Worm (Caenorhabditis elegans) whole organism, early embryonic: ENCODE measurements around the gene F55G1.6.

ENCODE experiments used
- B0310.2 ChIP-seq: sonication (generic microtip); optimal IDR thresholded peaks from 2 replicates; lab custom pipeline; 2016; ENCODE audit warnings: mild to moderate bottlenecking, missing genetic modification characterization, missing compliant biosample characterization
- F13C5.2 ChIP-seq: sonication (generic microtip); optimal IDR thresholded peaks from 2 replicates; lab custom pipeline; 2017; ENCODE audit warnings: mild to moderate bottlenecking, missing genetic modification characterization, inconsistent platforms, missing compliant biosample characterization
- aly-1 ChIP-seq: sonication (generic microtip); optimal IDR thresholded peaks from 2 replicates; lab custom pipeline; 2016; ENCODE audit warnings: missing genetic modification characterization, missing compliant biosample characterization
- ama-1 ChIP-seq: fragments of 150-350 bp; optimal IDR thresholded peaks from 2 replicates; lab custom pipeline; 2014
- ceh-13 ChIP-seq: fragments of 200-800 bp; sonication (Bioruptor generic); optimal IDR thresholded peaks from 2 replicates; lab custom pipeline; 2018; ENCODE audit warnings: mild to moderate bottlenecking, missing genetic modification characterization, missing compliant biosample characterization
- ceh-36 ChIP-seq: sonication (generic microtip); optimal IDR thresholded peaks from 2 replicates; lab custom pipeline; 2016; ENCODE audit warnings: missing genetic modification characterization, inconsistent platforms, missing compliant biosample characterization
- ets-7 ChIP-seq: sonication (generic microtip); optimal IDR thresholded peaks from 2 replicates; lab custom pipeline; 2016; ENCODE audit warnings: missing genotype, missing genetic modification characterization, missing compliant biosample characterization
- flt-1 ChIP-seq: fragments of 200-800 bp; sonication (Bioruptor generic); IDR thresholded peaks from 2 replicates; pipeline ENCODE4 v1.3.6; 2022; ENCODE audit warnings: missing genetic modification characterization, missing compliant biosample characterization
- hmbx-1 ChIP-seq: sonication (generic microtip); optimal IDR thresholded peaks from 2 replicates; lab custom pipeline; 2016; ENCODE audit warnings: mild to moderate bottlenecking, missing genetic modification characterization, missing compliant biosample characterization
- hmg-4 ChIP-seq: fragments of 200-800 bp; sonication (Bioruptor generic); optimal IDR thresholded peaks from 2 replicates; lab custom pipeline; 2018; ENCODE audit warnings: mild to moderate bottlenecking, missing genetic modification characterization, missing compliant biosample characterization
- hnd-1 ChIP-seq: sonication (generic microtip); optimal IDR thresholded peaks from 2 replicates; lab custom pipeline; 2016; ENCODE audit warnings: missing genetic modification characterization, missing compliant biosample characterization
- pes-1 ChIP-seq: fragments of 200-800 bp; sonication (Bioruptor generic); IDR thresholded peaks from 2 replicates; pipeline ENCODE4 v1.3.6; 2022; ENCODE audit warnings: missing genetic modification reagents, missing genetic modification characterization, missing compliant biosample characterization
- scrt-1 ChIP-seq: fragments of 200-800 bp; sonication (Bioruptor generic); IDR thresholded peaks from 2 replicates; pipeline ENCODE4 v1.3.6; 2022; ENCODE audit warnings: missing genetic modification characterization, missing compliant biosample characterization
- sea-1 ChIP-seq: fragments of 200-800 bp; sonication (Bioruptor generic); conservative IDR thresholded peaks from 2 replicates; pipeline ENCODE4 v1.3.6; 2022; ENCODE audit warnings: missing genetic modification characterization, missing compliant biosample characterization
- tbx-11 ChIP-seq: fragments of 200-800 bp; sonication (Bioruptor generic); IDR thresholded peaks from 2 replicates; pipeline ENCODE4 v1.3.6; 2022; ENCODE audit warnings: missing genetic modification characterization, missing compliant biosample characterization
- tbx-37 ChIP-seq: fragments of 200-800 bp; sonication (Bioruptor generic); conservative IDR thresholded peaks from 2 replicates; pipeline ENCODE4 v1.3.6; 2022; ENCODE audit warnings: missing genetic modification reagents, missing genetic modification characterization, missing compliant biosample characterization
- tra-4 ChIP-seq: sonication (generic microtip); optimal IDR thresholded peaks from 2 replicates; lab custom pipeline; 2017; ENCODE audit warnings: missing genetic modification characterization, missing compliant biosample characterization

The F55G1.6 gene

ce11 chrIV:7473159-7473649, at the start of gene F55G1.6, which contains the start of gene plk-3:
Gene F55G1.6, plus strand, starts transcription at chrIV:7473517.
Gene plk-3, minus strand, starts transcription at chrIV:7473209.
- TF ChIP-seq ama-1 (lab: Kevin White, UChicago), result no peak
- no peak for TF ChIP-seq F13C5.2 (tag; lab: Kevin White, UChicago)
- TF ChIP-seq ets-7 (tag; lab: Kevin White, UChicago), result no peak
- no peak for TF ChIP-seq tra-4 (tag; lab: Kevin White, UChicago)
- TF ChIP-seq tbx-37, result no peak
- no peak for TF ChIP-seq sea-1 (GFP tag; lab: Robert Waterston, UW)
- no peak for TF ChIP-seq ceh-13 (GFP tag; lab: Kevin White, UChicago)
- no peak for TF ChIP-seq hmg-4
- no peak for TF ChIP-seq pes-1 (GFP tag; lab: Robert Waterston, UW)
- no peak for TF ChIP-seq ceh-36
- no peak for TF ChIP-seq tbx-11
- no peak for TF ChIP-seq hmbx-1
- no peak for TF ChIP-seq hnd-1 (tag; lab: Kevin White, UChicago)
- no peak for TF ChIP-seq flt-1
- TF ChIP-seq aly-1 (tag; lab: Kevin White, UChicago), result no peak
- no peak for TF ChIP-seq B0310.2 (tag; lab: Kevin White, UChicago)
- no peak for TF ChIP-seq scrt-1

- TF ChIP-seq ceh-36, result no peak
- no peak for TF ChIP-seq flt-1
- no peak for TF ChIP-seq aly-1 (tag; lab: Kevin White, UChicago)
- no peak for TF ChIP-seq pes-1 (GFP tag; lab: Robert Waterston, UW)
- TF ChIP-seq scrt-1, result no peak
- no peak for TF ChIP-seq F13C5.2 (tag; lab: Kevin White, UChicago)
- no peak for TF ChIP-seq sea-1 (GFP tag; lab: Robert Waterston, UW)
- TF ChIP-seq hmg-4, result no peak
- no peak for TF ChIP-seq B0310.2 (tag; lab: Kevin White, UChicago)
- no peak for TF ChIP-seq ceh-13 (GFP tag; lab: Kevin White, UChicago)
- no peak for TF ChIP-seq tra-4 (tag; lab: Kevin White, UChicago)
- no peak for TF ChIP-seq hmbx-1
- TF ChIP-seq tbx-11, result no peak
- TF ChIP-seq hnd-1 (tag; lab: Kevin White, UChicago), result no peak
- no peak for TF ChIP-seq tbx-37
These were observed 49.1 kb upstream of the F55G1.6 start, which contains the start of gene unc-82 for ce11 chrIV:7424198-7424597. Gene unc-82, plus strand, starts transcription at chrIV:7424498.

DNA sequence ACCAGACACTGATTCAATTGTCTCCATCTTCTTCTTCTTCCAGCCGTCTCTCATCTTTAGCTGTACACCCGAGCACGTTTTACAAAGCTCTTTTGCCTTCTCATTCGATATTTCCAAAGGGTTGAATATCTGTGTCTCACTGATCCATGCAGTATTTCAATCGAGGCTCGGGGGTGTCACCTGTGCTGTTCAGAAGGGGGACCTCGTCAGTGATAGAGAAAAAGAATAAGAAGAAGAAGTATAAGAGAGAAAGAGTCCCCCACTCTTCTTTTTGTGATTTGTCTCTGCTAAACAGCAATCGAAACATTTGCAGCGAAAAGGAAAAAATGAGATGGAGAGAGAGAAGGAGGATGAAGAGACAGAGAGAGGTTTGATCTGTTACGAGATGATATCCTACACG, 47.3 kb upstream of the F55G1.6 start:
- TF ChIP-seq tra-4 (tag; lab: Kevin White, UChicago), result no peak

DNA sequence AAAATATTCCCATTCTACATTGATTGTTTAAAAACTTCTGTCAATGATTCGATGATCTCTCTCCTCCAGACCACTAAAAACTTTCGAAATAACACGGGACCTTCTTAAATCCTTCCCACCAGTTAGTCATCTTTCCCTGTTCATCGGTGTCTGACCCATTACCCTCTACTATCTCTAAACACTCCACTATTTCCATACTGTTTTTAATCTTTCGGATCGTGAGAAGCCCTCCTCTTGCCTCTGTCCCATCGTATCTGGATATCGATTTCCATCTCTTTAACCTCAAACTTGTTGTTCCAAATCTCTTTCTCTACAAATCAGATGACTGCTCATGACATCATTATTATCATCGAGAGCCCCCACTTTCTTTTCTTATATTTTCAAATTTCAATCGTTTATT, 45.0 kb upstream of the F55G1.6 start:
- TF ChIP-seq tbx-37, result no peak
- no peak for TF ChIP-seq ceh-36
- no peak for TF ChIP-seq scrt-1
- no peak for TF ChIP-seq hnd-1 (tag; lab: Kevin White, UChicago)
- no peak for TF ChIP-seq ceh-13 (GFP tag; lab: Kevin White, UChicago)
- no peak for TF ChIP-seq pes-1 (GFP tag; lab: Robert Waterston, UW)
- TF ChIP-seq tbx-11, result no peak
- no peak for TF ChIP-seq sea-1 (GFP tag; lab: Robert Waterston, UW)
- TF ChIP-seq F13C5.2 (tag; lab: Kevin White, UChicago), result no peak
- TF ChIP-seq B0310.2 (tag; lab: Kevin White, UChicago), result no peak
- no peak for TF ChIP-seq aly-1 (tag; lab: Kevin White, UChicago)
- TF ChIP-seq hmg-4, result no peak
- no peak for TF ChIP-seq ets-7 (tag; lab: Kevin White, UChicago)
- no peak for TF ChIP-seq hmbx-1
- no peak for TF ChIP-seq ama-1 (lab: Kevin White, UChicago)
- TF ChIP-seq flt-1, result no peak
- TF ChIP-seq tra-4 (tag; lab: Kevin White, UChicago), result no peak

DNA sequence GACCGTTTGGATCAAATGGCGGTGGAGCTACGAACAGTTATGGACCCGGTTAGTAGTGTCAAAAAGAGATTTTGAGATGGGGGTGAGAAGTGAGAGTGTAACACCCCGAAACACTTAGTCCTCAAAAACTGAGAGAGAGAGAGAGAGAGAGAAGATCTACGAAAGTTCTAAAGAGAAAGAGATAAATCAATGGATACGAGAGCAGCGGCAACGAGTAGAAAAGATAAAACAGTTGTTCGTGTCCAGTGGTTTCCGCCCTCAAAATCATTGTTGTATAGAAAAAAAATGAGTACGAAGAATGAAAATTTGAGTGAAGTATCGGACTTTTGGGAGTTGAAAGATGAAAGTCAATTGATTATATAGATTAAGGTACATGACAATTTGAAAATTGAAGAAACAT, 44.3 kb upstream of the F55G1.6 start:
- TF ChIP-seq ama-1 (lab: Kevin White, UChicago) (no peak), aly-1 (tag; lab: Kevin White, UChicago) (no peak), ceh-13 (GFP tag; lab: Kevin White, UChicago) (no peak), sea-1 (GFP tag; lab: Robert Waterston, UW) (no peak), tbx-11 (no peak), tbx-37 (no peak)

DNA sequence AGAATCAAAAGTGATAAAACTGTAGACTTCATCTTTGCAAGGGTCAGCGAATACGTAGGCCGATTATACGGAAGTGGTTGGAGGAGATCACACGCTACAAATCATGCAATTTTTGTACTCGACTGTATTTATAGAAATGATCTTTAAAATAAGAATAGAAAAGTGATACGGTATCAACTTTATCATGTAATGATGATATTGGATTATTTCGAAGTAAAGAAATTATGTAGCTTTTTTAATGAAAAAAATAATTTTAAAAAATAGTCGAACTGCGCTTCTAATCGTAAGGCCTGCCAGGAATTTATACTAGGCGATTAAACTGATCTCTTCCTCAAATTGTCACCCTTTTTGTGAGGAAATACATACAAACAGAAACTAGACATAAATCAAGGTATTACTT, 39.5 kb upstream of the F55G1.6 start, which contains the start of gene B0496.11:
Gene B0496.11 (minus strand): TSS at position 101 of the 400 bp plus-strand sequence.
- TF ChIP-seq hmg-4 (no peak), ceh-13 (GFP tag; lab: Kevin White, UChicago) (no peak), scrt-1 (no peak), ceh-36 (no peak), flt-1 (no peak), aly-1 (tag; lab: Kevin White, UChicago) (no peak), tra-4 (tag; lab: Kevin White, UChicago) (no peak), ama-1 (lab: Kevin White, UChicago) (no peak), hmbx-1 (no peak), B0310.2 (tag; lab: Kevin White, UChicago) (no peak), sea-1 (GFP tag; lab: Robert Waterston, UW) (no peak), ets-7 (tag; lab: Kevin White, UChicago) (no peak), hnd-1 (tag; lab: Kevin White, UChicago) (no peak), tbx-37 (no peak), tbx-11 (no peak)

ce11 chrIV:7439377-7439776, 33.9 kb upstream of the F55G1.6 start:
- no peak for TF ChIP-seq hmbx-1
- no peak for TF ChIP-seq ceh-13 (GFP tag; lab: Kevin White, UChicago)
- TF ChIP-seq sea-1 (GFP tag; lab: Robert Waterston, UW), result no peak
- no peak for TF ChIP-seq tra-4 (tag; lab: Kevin White, UChicago)
- no peak for TF ChIP-seq F13C5.2 (tag; lab: Kevin White, UChicago)
- no peak for TF ChIP-seq ama-1 (lab: Kevin White, UChicago)
- TF ChIP-seq tbx-11, result no peak
- TF ChIP-seq hnd-1 (tag; lab: Kevin White, UChicago), result no peak
- no peak for TF ChIP-seq ceh-36
- TF ChIP-seq flt-1, result no peak
- no peak for TF ChIP-seq aly-1 (tag; lab: Kevin White, UChicago)
- TF ChIP-seq ets-7 (tag; lab: Kevin White, UChicago), result no peak
- TF ChIP-seq pes-1 (GFP tag; lab: Robert Waterston, UW), result no peak
- TF ChIP-seq hmg-4, result no peak
- TF ChIP-seq tbx-37, result no peak
